Fruit fly (Drosophila melanogaster) whole organism, embryonic: ENCODE measurements around the gene CG18262.

Experiments used
- Aef1 ChIP-seq: fragments of 200-800 bp; sonication (Bioruptor generic); IDR thresholded peaks from 3 replicates; pipeline ENCODE4 v1.3.6; 2022; ENCODE audit warnings: missing biosample characterization, missing genetic modification characterization
- Atf6 ChIP-seq: fragments of 200-800 bp; sonication (Bioruptor generic); IDR thresholded peaks from 2 replicates; pipeline ENCODE4 v1.3.6; 2022; ENCODE audit warnings: missing biosample characterization, missing genetic modification characterization
- BtbVII ChIP-seq: fragments of 200-800 bp; sonication (Bioruptor generic); optimal IDR thresholded peaks from 3 replicates; lab custom pipeline; 2017; ENCODE audit warnings: missing biosample characterization, mild to moderate bottlenecking, missing genetic modification characterization
- Bteb2 ChIP-seq: fragments of 200-800 bp; sonication (Bioruptor generic); optimal IDR thresholded peaks from 2 replicates; lab custom pipeline; 2016; ENCODE audit warnings: missing biosample characterization, missing genetic modification characterization
- CG10209 ChIP-seq: fragments of 200-800 bp; sonication (Bioruptor generic); optimal IDR thresholded peaks from 3 replicates; lab custom pipeline; 2017; ENCODE audit warnings: missing biosample characterization, mild to moderate bottlenecking, missing genetic modification characterization, missing genetic modification reagents
- CG1024 ChIP-seq: fragments of 200-800 bp; sonication (Bioruptor generic); IDR thresholded peaks from 2 replicates; pipeline ENCODE4 v1.3.6; 2022; ENCODE audit warnings: missing biosample characterization, missing genetic modification characterization
- CG11456 ChIP-seq: fragments of 200-800 bp; sonication (Bioruptor generic); IDR thresholded peaks from 3 replicates; pipeline ENCODE4 v1.3.6; 2022; ENCODE audit warnings: missing biosample characterization, missing genetic modification characterization
- CG11504 ChIP-seq: fragments of 200-800 bp; sonication (Bioruptor generic); optimal IDR thresholded peaks from 3 replicates; lab custom pipeline; 2019; ENCODE audit warnings: missing biosample characterization, mild to moderate bottlenecking, missing genetic modification characterization, moderate library complexity
- CG12659 ChIP-seq: fragments of 200-800 bp; sonication (Bioruptor generic); optimal IDR thresholded peaks from 3 replicates; lab custom pipeline; 2017; ENCODE audit warnings: mild to moderate bottlenecking, missing biosample characterization, missing genetic modification reagents, missing genetic modification characterization
- CG13775 ChIP-seq: fragments of 200-800 bp; sonication (Bioruptor generic); optimal IDR thresholded peaks from 3 replicates; lab custom pipeline; 2017; ENCODE audit warnings: missing biosample characterization, mild to moderate bottlenecking, missing genetic modification characterization
- CG14014 ChIP-seq: fragments of 200-800 bp; sonication (Bioruptor generic); IDR thresholded peaks from 2 replicates; pipeline ENCODE4 v1.3.6; 2022; ENCODE audit warnings: missing biosample characterization, missing genetic modification characterization
- CG15073 ChIP-seq: fragments of 200-800 bp; sonication (Bioruptor generic); optimal IDR thresholded peaks from 2 replicates; lab custom pipeline; 2016; ENCODE audit warnings: missing biosample characterization, missing genetic modification characterization
- CG15514 ChIP-seq: fragments of 200-800 bp; sonication (Bioruptor generic); optimal IDR thresholded peaks from 3 replicates; lab custom pipeline; 2017; ENCODE audit warnings: missing biosample characterization, missing genetic modification characterization, mild to moderate bottlenecking, moderate library complexity, missing genetic modification reagents
- CG15601 ChIP-seq: fragments of 200-800 bp; sonication (Bioruptor generic); optimal IDR thresholded peaks from 3 replicates; lab custom pipeline; 2019; ENCODE audit warnings: missing biosample characterization, mild to moderate bottlenecking, missing genetic modification characterization, moderate library complexity
- CG1602 ChIP-seq: fragments of 200-800 bp; sonication (Bioruptor generic); optimal IDR thresholded peaks from 3 replicates; lab custom pipeline; 2016; ENCODE audit warnings: missing biosample characterization, missing genetic modification characterization
- CG2875 ChIP-seq: fragments of 200-800 bp; sonication (Bioruptor generic); optimal IDR thresholded peaks from 2 replicates; lab custom pipeline; 2017; ENCODE audit warnings: missing biosample characterization, mild to moderate bottlenecking, missing genetic modification characterization, missing genetic modification reagents
- CG30403 ChIP-seq: fragments of 200-800 bp; sonication (Bioruptor generic); optimal IDR thresholded peaks from 3 replicates; lab custom pipeline; 2016; ENCODE audit warnings: missing biosample characterization, missing genetic modification characterization
- CG34376 ChIP-seq: fragments of 200-800 bp; sonication (Bioruptor generic); optimal IDR thresholded peaks from 2 replicates; lab custom pipeline; 2018; ENCODE audit warnings: missing biosample characterization, mild to moderate bottlenecking, missing genetic modification characterization
- CG3847 ChIP-seq: fragments of 200-800 bp; sonication (Bioruptor generic); IDR thresholded peaks from 2 replicates; pipeline ENCODE4 v1.3.6; 2022; ENCODE audit warnings: missing biosample characterization, missing genetic modification characterization
- CG6765 ChIP-seq: fragments of 200-800 bp; sonication (Bioruptor generic); optimal IDR thresholded peaks from 3 replicates; lab custom pipeline; 2017; ENCODE audit warnings: missing biosample characterization, mild to moderate bottlenecking, missing genetic modification characterization
- CG6791 ChIP-seq: fragments of 200-800 bp; sonication (Bioruptor generic); IDR thresholded peaks from 3 replicates; pipeline ENCODE4 v1.3.6; 2022; ENCODE audit warnings: missing biosample characterization, missing genetic modification characterization; ENCODE audit not compliant: partially characterized antibody
- CG6854 ChIP-seq: fragments of 200-800 bp; sonication (Bioruptor generic); optimal IDR thresholded peaks from 3 replicates; lab custom pipeline; 2017; ENCODE audit warnings: missing biosample characterization, mild to moderate bottlenecking, missing genetic modification characterization
- CG7556 ChIP-seq: fragments of 200-800 bp; sonication (Bioruptor generic); optimal IDR thresholded peaks from 2 replicates; lab custom pipeline; 2017; ENCODE audit warnings: missing biosample characterization, mild to moderate bottlenecking, missing genetic modification characterization
- CG7839 ChIP-seq: fragments of 200-800 bp; sonication (Bioruptor generic); optimal IDR thresholded peaks from 3 replicates; lab custom pipeline; 2018; ENCODE audit warnings: missing biosample characterization, mild to moderate bottlenecking, missing genetic modification characterization, moderate library complexity
- CG7987 ChIP-seq: fragments of 200-800 bp; sonication (Bioruptor generic); optimal IDR thresholded peaks from 2 replicates; lab custom pipeline; 2018; ENCODE audit warnings: missing biosample characterization, mild to moderate bottlenecking, missing genetic modification characterization, moderate library complexity
- Lhr ChIP-seq: fragments of 200-800 bp; sonication (Bioruptor generic); optimal IDR thresholded peaks from 3 replicates; lab custom pipeline; 2017; ENCODE audit warnings: mild to moderate bottlenecking, missing biosample characterization, missing genetic modification reagents, missing genetic modification characterization
- Lpt ChIP-seq: fragments of >200 bp; optimal IDR thresholded peaks from 2 replicates; lab custom pipeline; 2018; ENCODE audit warnings: missing biosample characterization, missing genetic modification characterization
- MBD-R2 ChIP-seq: fragments of 200-800 bp; sonication (Bioruptor generic); IDR thresholded peaks from 2 replicates; pipeline ENCODE4 v1.3.6; 2022; ENCODE audit warnings: missing biosample characterization, missing genetic modification characterization
- Pdp1 ChIP-seq, 2 experiments: fragments of 200-800 bp; sonication (Bioruptor generic); optimal IDR thresholded peaks; 3 replicates each; lab custom pipeline; 2016; ENCODE audit warnings: missing biosample characterization in 2 of 2, missing genetic modification characterization in 2 of 2, mild to moderate bottlenecking in 1 of 2, moderate library complexity in 1 of 2
- Ptx1 ChIP-seq: fragments of 200-800 bp; sonication (Bioruptor generic); IDR thresholded peaks from 2 replicates; pipeline ENCODE4 v1.3.6; 2022; ENCODE audit warnings: missing biosample characterization, missing genetic modification characterization
- Ravus ChIP-seq: fragments of 200-800 bp; sonication (Bioruptor generic); IDR thresholded peaks from 2 replicates; pipeline ENCODE4 v1.3.6; 2022; ENCODE audit warnings: missing biosample characterization, missing genetic modification characterization
- Scr ChIP-seq: fragments of 200-800 bp; sonication (Bioruptor generic); IDR thresholded peaks from 2 replicates; pipeline ENCODE4 v1.3.6; 2022; ENCODE audit warnings: missing biosample characterization, missing genetic modification characterization; ENCODE audit not compliant: partially characterized antibody
- Side ChIP-seq: fragments of 200-800 bp; sonication (Bioruptor generic); optimal IDR thresholded peaks from 2 replicates; lab custom pipeline; 2016; ENCODE audit warnings: missing biosample characterization, missing genetic modification characterization
- Sox102F ChIP-seq: fragments of 200-800 bp; sonication (Bioruptor generic); optimal IDR thresholded peaks from 2 replicates; lab custom pipeline; 2018; ENCODE audit warnings: missing biosample characterization, mild to moderate bottlenecking, missing genetic modification characterization, moderate library complexity
- Sry-δ ChIP-seq: fragments of 200-800 bp; sonication (Bioruptor generic); optimal IDR thresholded peaks from 2 replicates; lab custom pipeline; 2016; ENCODE audit warnings: missing biosample characterization, missing genetic modification characterization
- Xbp1 ChIP-seq: fragments of 200-800 bp; sonication (Bioruptor generic); optimal IDR thresholded peaks from 3 replicates; lab custom pipeline; 2016; ENCODE audit warnings: missing biosample characterization, mild to moderate bottlenecking, missing genetic modification characterization
- ac ChIP-seq: fragments of 200-800 bp; sonication (Bioruptor generic); optimal IDR thresholded peaks from 3 replicates; lab custom pipeline; 2017; ENCODE audit warnings: missing biosample characterization, mild to moderate bottlenecking, missing genetic modification characterization
- al ChIP-seq: fragments of 200-800 bp; sonication (Bioruptor generic); IDR thresholded peaks from 2 replicates; pipeline ENCODE4 v1.3.6; 2022; ENCODE audit warnings: missing biosample characterization, missing genetic modification characterization
- chm ChIP-seq: fragments of 200-800 bp; sonication (Bioruptor generic); IDR thresholded peaks from 2 replicates; pipeline ENCODE4 v1.3.6; 2022; ENCODE audit warnings: missing biosample characterization, missing genetic modification characterization
- dpn ChIP-seq, 2 experiments: fragments of 200-800 bp; sonication (Bioruptor generic); optimal IDR thresholded peaks; 3 replicates each; lab custom pipeline; 2016; ENCODE audit warnings: missing biosample characterization in 2 of 2, missing genetic modification characterization in 2 of 2
- dysf ChIP-seq: fragments of 200-800 bp; sonication (Bioruptor generic); IDR thresholded peaks from 3 replicates; pipeline ENCODE4 v1.3.6; 2022; ENCODE audit warnings: missing biosample characterization, missing genetic modification characterization
- gcm ChIP-seq: fragments of 200-800 bp; sonication (Bioruptor generic); optimal IDR thresholded peaks from 2 replicates; lab custom pipeline; 2019; ENCODE audit warnings: missing biosample characterization, mild to moderate bottlenecking, missing genetic modification characterization, moderate library complexity
- gro ChIP-seq: fragments of 200-800 bp; sonication (Bioruptor generic); optimal IDR thresholded peaks from 2 replicates; lab custom pipeline; 2016; ENCODE audit warnings: missing biosample characterization, missing genetic modification characterization
- hb ChIP-seq: fragments of 200-800 bp; sonication (Bioruptor generic); IDR thresholded peaks from 3 replicates; pipeline ENCODE4 v1.3.6; 2022; ENCODE audit warnings: missing biosample characterization, missing genetic modification characterization; ENCODE audit not compliant: partially characterized antibody
- hkb ChIP-seq, 2 experiments: fragments of 200-800 bp in 1 of 2; fragments of >200 bp in 1 of 2; sonication (Bioruptor generic) in 1 of 2; IDR thresholded peaks in 1 of 2; optimal IDR thresholded peaks in 1 of 2; 2 replicates each; pipeline versions ENCODE4 v1.3.6 to Lab custom; 2017 to 2022; ENCODE audit warnings: missing biosample characterization in 1 of 2, missing genetic modification characterization in 1 of 2
- pb ChIP-seq: fragments of 200-800 bp; sonication (Bioruptor generic); optimal IDR thresholded peaks from 3 replicates; lab custom pipeline; 2016; ENCODE audit warnings: missing biosample characterization, missing genetic modification characterization
- pita ChIP-seq: fragments of 200-800 bp; sonication (Bioruptor generic); optimal IDR thresholded peaks from 2 replicates; lab custom pipeline; 2017; ENCODE audit warnings: missing biosample characterization, mild to moderate bottlenecking, missing genetic modification characterization
- pnt ChIP-seq: fragments of 200-800 bp; sonication (Bioruptor generic); optimal IDR thresholded peaks from 3 replicates; lab custom pipeline; 2016; ENCODE audit warnings: missing biosample characterization, missing genetic modification characterization
- slou ChIP-seq: fragments of 200-800 bp; sonication (Bioruptor generic); optimal IDR thresholded peaks from 3 replicates; lab custom pipeline; 2016; ENCODE audit warnings: missing biosample characterization, missing genetic modification characterization
- unpg ChIP-seq: fragments of 200-800 bp; sonication (Bioruptor generic); optimal IDR thresholded peaks from 3 replicates; lab custom pipeline; 2018; ENCODE audit warnings: missing biosample characterization, mild to moderate bottlenecking, missing genetic modification characterization, moderate library complexity

Gene CG18262

DNA sequence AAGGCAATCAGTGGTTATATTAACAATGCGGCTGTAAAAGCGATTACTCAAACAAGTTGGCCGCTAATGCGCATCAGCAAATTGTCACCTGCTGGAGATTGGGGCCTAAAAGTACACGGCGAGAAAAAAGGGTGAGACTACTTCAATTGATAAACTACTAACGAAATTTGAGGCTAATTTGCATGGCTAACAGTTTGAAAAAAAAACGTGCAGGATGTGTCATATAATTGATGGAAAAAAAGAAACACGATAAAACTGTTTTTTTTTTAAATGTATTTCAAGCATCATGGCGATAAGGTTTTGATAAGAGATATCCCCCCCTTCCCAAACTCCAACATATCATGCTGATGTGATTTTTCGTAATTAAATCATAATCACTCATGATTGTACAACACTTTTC, 40.0 kb upstream of the CG18262 start (continued):
- TF ChIP-seq Ravus (GFP tag; lab: Robert Waterston, UW) (no peak), CG34376 (GFP tag; lab: Kevin White, UChicago) (peak; percentile 19), ac (GFP tag; lab: Kevin White, UChicago) (no peak), CG2875 (GFP tag; lab: Kevin White, UChicago) (no peak), hkb (optimal IDR thresholded peaks at IDR 0.05; lab: Kevin White, UChicago) (no peak), hkb (GFP tag; IDR thresholded peaks at IDR 0.05; lab: Robert Waterston, UW) (peak; percentile 39; the same call in 1 of the 2 replicates), unpg (GFP tag; lab: Kevin White, UChicago) (peak; percentile 30), CG6765 (GFP tag; lab: Kevin White, UChicago) (peak; percentile 21), CG12659 (peak; percentile 35), CG3847 (GFP tag; lab: Robert Waterston, UW) (peak; percentile 45; the same call in 1 of the 2 replicates), chm (GFP tag; lab: Robert Waterston, UW) (no peak), dpn (GFP tag; optimal IDR thresholded peaks at IDR 0.05; lab: Kevin White, UChicago) (peak; percentile 7 to 52), al (peak; percentile 47), Pdp1 (GFP tag; optimal IDR thresholded peaks at IDR 0.05; lab: Kevin White, UChicago) (peak in 1 of 2 experiments; percentile 14), CG6791 (GFP tag; lab: Robert Waterston, UW) (no peak), hb (GFP tag; lab: Robert Waterston, UW) (no peak), dysf (GFP tag; lab: Robert Waterston, UW) (peak; percentile 65; the same call in 2 of the 3 replicates), CG13775 (peak; percentile 32), BtbVII (peak; percentile 34), Sry-δ (GFP tag; lab: Kevin White, UChicago) (no peak), Scr (GFP tag; lab: Robert Waterston, UW) (no peak), Atf6 (GFP tag; lab: Robert Waterston, UW) (peak; percentile 57; the same call in 1 of the 2 replicates), Aef1 (GFP tag; lab: Robert Waterston, UW) (peak; percentile 41; the same call in 1 of the 3 replicates), CG6854 (GFP tag; lab: Kevin White, UChicago) (no peak), CG15073 (GFP tag; lab: Kevin White, UChicago) (no peak), Ptx1 (GFP tag; lab: Robert Waterston, UW) (peak; percentile 46; the same call in 1 of the 2 replicates), CG14014 (GFP tag; lab: Robert Waterston, UW) (peak; percentile 46; the same call in 1 of the 2 replicates), CG11504 (peak; percentile 46), CG30403 (GFP tag; lab: Kevin White, UChicago) (peak; percentile 30), Side (peak; percentile 8), CG1602 (GFP tag; lab: Kevin White, UChicago) (no peak), CG11456 (GFP tag; lab: Robert Waterston, UW) (0 out of 3 replicates have a peak, but pooled peaks have one; percentile 51), CG7839 (tag; lab: Kevin White, UChicago) (peak; percentile 53), CG10209 (GFP tag; lab: Kevin White, UChicago) (peak; percentile 35), CG7556 (no peak), Lpt (GFP tag; lab: Kevin White, UChicago) (no peak), Bteb2 (GFP tag; lab: Kevin White, UChicago) (no peak), CG7987 (GFP tag; lab: Kevin White, UChicago) (no peak), pnt (GFP tag; lab: Kevin White, UChicago) (no peak), Lhr (no peak), CG15514 (GFP tag; lab: Kevin White, UChicago) (peak; percentile 17), pb (GFP tag; lab: Kevin White, UChicago) (peak; percentile 17), Sox102F (GFP tag; lab: Kevin White, UChicago) (peak; percentile 1), pita (GFP tag; lab: Kevin White, UChicago) (no peak), CG1024 (GFP tag; lab: Robert Waterston, UW) (no peak), MBD-R2 (GFP tag; lab: Robert Waterston, UW) (peak; percentile 29; the same call in 1 of the 2 replicates), gcm (GFP tag; lab: Kevin White, UChicago) (no peak), Xbp1 (GFP tag; lab: Kevin White, UChicago) (peak; percentile 34), slou (GFP tag; lab: Kevin White, UChicago) (peak; percentile 8), CG15601 (tag; lab: Kevin White, UChicago) (no peak), gro (GFP tag; lab: Kevin White, UChicago) (peak; percentile 31)
